Worm (Caenorhabditis elegans) whole organism, L2 larva: ENCODE data around the gene gpa-11.
A peak's percentile ranks its signal among the peaks of the same experiment; 100 is the strongest.

ENCODE experiments used
- C34F6.9 ChIP-seq: fragments of 150-350 bp; optimal IDR thresholded peaks from 2 replicates; lab custom pipeline; 2014; ENCODE audit warnings: missing biosample characterization, missing genetic modification characterization
- F13H6.1 ChIP-seq: sonication (generic microtip); optimal IDR thresholded peaks from 2 replicates; lab custom pipeline; 2016; ENCODE audit warnings: missing genetic modification characterization, missing compliant biosample characterization
- R02D3.7 ChIP-seq: fragments of 150-350 bp; optimal IDR thresholded peaks from 2 replicates; lab custom pipeline; 2014; ENCODE audit warnings: missing biosample characterization, missing genetic modification characterization
- Y55F3AM.14 ChIP-seq: fragments of 200-800 bp; sonication (Bioruptor generic); optimal IDR thresholded peaks from 2 replicates; lab custom pipeline; 2018; ENCODE audit warnings: mild to moderate bottlenecking, missing genetic modification characterization, missing compliant biosample characterization
- ZK546.5 ChIP-seq: sonication (generic microtip); optimal IDR thresholded peaks from 2 replicates; lab custom pipeline; 2017; ENCODE audit warnings: missing biosample characterization, missing genetic modification characterization
- alr-1 ChIP-seq: fragments of 150-350 bp; optimal IDR thresholded peaks from 2 replicates; lab custom pipeline; 2014; ENCODE audit warnings: missing biosample characterization, missing genetic modification characterization
- aly-2 ChIP-seq: fragments of 150-350 bp; optimal IDR thresholded peaks from 2 replicates; lab custom pipeline; 2014; ENCODE audit warnings: missing biosample characterization, missing genetic modification characterization
- ama-1 ChIP-seq: fragments of 150-350 bp; optimal IDR thresholded peaks from 2 replicates; lab custom pipeline; 2018; ENCODE audit warnings: inconsistent platforms
- blmp-1 ChIP-seq: sonication (generic microtip); optimal IDR thresholded peaks from 2 replicates; lab custom pipeline; 2017; ENCODE audit warnings: missing genetic modification characterization, mild to moderate bottlenecking, missing compliant biosample characterization, antibody characterized with exemption, moderate library complexity; ENCODE audit not compliant: insufficient read depth
- ceh-16 ChIP-seq: fragments of 150-350 bp; optimal IDR thresholded peaks from 2 replicates; lab custom pipeline; 2014; ENCODE audit warnings: missing biosample characterization, missing genetic modification characterization
- ceh-82 ChIP-seq: fragments of 150-350 bp; optimal IDR thresholded peaks from 2 replicates; lab custom pipeline; 2014; ENCODE audit warnings: missing biosample characterization, missing genetic modification characterization
- crh-2 ChIP-seq: sonication (generic microtip); optimal IDR thresholded peaks from 2 replicates; lab custom pipeline; 2017; ENCODE audit warnings: missing biosample characterization, missing genetic modification characterization
- dmd-4 ChIP-seq: sonication (generic microtip); optimal IDR thresholded peaks from 2 replicates; lab custom pipeline; 2017; ENCODE audit warnings: missing biosample characterization, missing genetic modification characterization
- egl-27 ChIP-seq: sonication (generic microtip); optimal IDR thresholded peaks from 3 replicates; lab custom pipeline; 2017; ENCODE audit warnings: missing biosample characterization, missing genetic modification reagents, missing genetic modification characterization
- elt-1 ChIP-seq: fragments of 150-350 bp; optimal IDR thresholded peaks from 2 replicates; lab custom pipeline; 2014; ENCODE audit warnings: missing biosample characterization, missing genetic modification characterization
- elt-3 ChIP-seq: sonication (generic microtip); optimal IDR thresholded peaks from 2 replicates; lab custom pipeline; 2017; ENCODE audit warnings: missing biosample characterization, missing genetic modification characterization
- fos-1 ChIP-seq: fragments of 150-350 bp; optimal IDR thresholded peaks from 2 replicates; lab custom pipeline; 2014; ENCODE audit warnings: missing biosample characterization, missing genetic modification characterization
- gmeb-1 ChIP-seq: fragments of 150-350 bp; optimal IDR thresholded peaks from 2 replicates; lab custom pipeline; 2014; ENCODE audit warnings: missing biosample characterization, missing genetic modification characterization
- lin-11 ChIP-seq: fragments of 150-350 bp; sonication (generic microtip); optimal IDR thresholded peaks from 2 replicates; lab custom pipeline; 2014; ENCODE audit warnings: missing biosample characterization, missing genetic modification characterization, inconsistent platforms, mixed read lengths
- lin-13 ChIP-seq: fragments of 150-350 bp; optimal IDR thresholded peaks from 2 replicates; lab custom pipeline; 2014; ENCODE audit warnings: missing biosample characterization, missing genetic modification reagents, missing genetic modification characterization
- lin-39 ChIP-seq: fragments of 150-350 bp; optimal IDR thresholded peaks from 2 replicates; lab custom pipeline; 2014; ENCODE audit warnings: missing biosample characterization, missing genetic modification reagents, missing genetic modification characterization
- lsy-2 ChIP-seq, 2 experiments: fragments of 150-350 bp in 1 of 2; sonication (generic microtip) in 1 of 2; optimal IDR thresholded peaks; 2 replicates each; lab custom pipeline; 2014 to 2017; ENCODE audit warnings: missing biosample characterization in 2 of 2, missing genetic modification characterization in 2 of 2
- mab-5 ChIP-seq: fragments of 150-350 bp; optimal IDR thresholded peaks from 2 replicates; lab custom pipeline; 2014; ENCODE audit warnings: missing biosample characterization, missing genetic modification characterization
- mbf-1 ChIP-seq: sonication (generic microtip); optimal IDR thresholded peaks from 2 replicates; lab custom pipeline; 2017; ENCODE audit warnings: missing biosample characterization, missing genetic modification characterization
- mdl-1 ChIP-seq, 2 experiments: fragments of 150-350 bp in 1 of 2; sonication (generic microtip) in 1 of 2; optimal IDR thresholded peaks; 2 replicates each; lab custom pipeline; 2017; ENCODE audit warnings: missing biosample characterization in 2 of 2, missing genetic modification characterization in 2 of 2
- nhr-10 ChIP-seq: sonication (generic microtip); optimal IDR thresholded peaks from 2 replicates; lab custom pipeline; 2017; ENCODE audit warnings: missing biosample characterization, missing genetic modification characterization
- nhr-11 ChIP-seq: fragments of 150-350 bp; optimal IDR thresholded peaks from 2 replicates; lab custom pipeline; 2014; ENCODE audit warnings: missing biosample characterization, missing genetic modification characterization
- nhr-12 ChIP-seq: fragments of 150-350 bp; optimal IDR thresholded peaks from 2 replicates; lab custom pipeline; 2014; ENCODE audit warnings: missing biosample characterization, missing genetic modification characterization
- nhr-129 ChIP-seq: fragments of 150-350 bp; optimal IDR thresholded peaks from 2 replicates; lab custom pipeline; 2014; ENCODE audit warnings: missing biosample characterization, missing genetic modification characterization
- nhr-21 ChIP-seq: fragments of 150-350 bp; optimal IDR thresholded peaks from 2 replicates; lab custom pipeline; 2014; ENCODE audit warnings: missing biosample characterization, missing genetic modification characterization
- nhr-23 ChIP-seq: fragments of 150-350 bp; optimal IDR thresholded peaks from 2 replicates; lab custom pipeline; 2014; ENCODE audit warnings: missing biosample characterization, missing genetic modification reagents, missing genetic modification characterization
- nhr-237 ChIP-seq: fragments of 150-350 bp; optimal IDR thresholded peaks from 2 replicates; lab custom pipeline; 2014; ENCODE audit warnings: missing biosample characterization, missing genetic modification characterization
- nhr-25 ChIP-seq: fragments of 150-350 bp; sonication (generic microtip); optimal IDR thresholded peaks from 3 replicates; lab custom pipeline; 2014; ENCODE audit warnings: missing biosample characterization, missing genetic modification characterization
- nhr-6 ChIP-seq: fragments of 150-350 bp; optimal IDR thresholded peaks from 2 replicates; lab custom pipeline; 2014; ENCODE audit warnings: missing biosample characterization, missing genetic modification characterization
- nhr-77 ChIP-seq: fragments of 150-350 bp; optimal IDR thresholded peaks from 2 replicates; lab custom pipeline; 2014; ENCODE audit warnings: missing biosample characterization, missing genetic modification characterization
- peb-1 ChIP-seq: fragments of 150-350 bp; optimal IDR thresholded peaks from 2 replicates; lab custom pipeline; 2014; ENCODE audit warnings: missing biosample characterization, missing genetic modification characterization
- sem-4 ChIP-seq: fragments of 150-350 bp; optimal IDR thresholded peaks from 2 replicates; lab custom pipeline; 2014; ENCODE audit warnings: missing biosample characterization, missing genetic modification reagents, missing genetic modification characterization
- skn-1 ChIP-seq: sonication (generic microtip); optimal IDR thresholded peaks from 2 replicates; lab custom pipeline; 2017; ENCODE audit warnings: missing biosample characterization, missing genetic modification characterization
- sma-3 ChIP-seq: sonication (generic microtip); optimal IDR thresholded peaks from 2 replicates; lab custom pipeline; 2016; ENCODE audit warnings: missing genetic modification reagents, missing genetic modification characterization, missing compliant biosample characterization
- sma-9 ChIP-seq, 2 experiments: fragments of 150-350 bp in 1 of 2; sonication (generic microtip) in 1 of 2; optimal IDR thresholded peaks; 2 replicates each; lab custom pipeline; 2014 to 2016; ENCODE audit warnings: missing genetic modification characterization in 2 of 2, mild to moderate bottlenecking in 1 of 2, missing biosample characterization in 1 of 2, missing compliant biosample characterization in 1 of 2, missing genetic modification reagents in 1 of 2, moderate library complexity in 1 of 2
- snpc-4 ChIP-seq: fragments of 150-350 bp; optimal IDR thresholded peaks from 2 replicates; lab custom pipeline; 2014; ENCODE audit warnings: missing biosample characterization, missing genetic modification characterization
- unc-39 ChIP-seq: fragments of 150-350 bp; optimal IDR thresholded peaks from 2 replicates; lab custom pipeline; 2014; ENCODE audit warnings: missing biosample characterization, missing genetic modification characterization
- unc-55 ChIP-seq: fragments of 150-350 bp; sonication (generic microtip); optimal IDR thresholded peaks from 3 replicates; lab custom pipeline; 2014; ENCODE audit warnings: missing biosample characterization, missing genetic modification reagents, missing genetic modification characterization
- unc-62 ChIP-seq: fragments of 150-350 bp; optimal IDR thresholded peaks from 2 replicates; lab custom pipeline; 2014; ENCODE audit warnings: missing biosample characterization, missing genetic modification reagents, missing genetic modification characterization
- zag-1 ChIP-seq: fragments of 150-350 bp; optimal IDR thresholded peaks from 2 replicates; lab custom pipeline; 2014; ENCODE audit warnings: missing biosample characterization, missing genetic modification characterization
- ztf-1 ChIP-seq: fragments of 200-800 bp; sonication (Bioruptor generic); conservative IDR thresholded peaks from 2 replicates; pipeline ENCODE4 v1.3.6; 2022; ENCODE audit warnings: missing genetic modification characterization, missing compliant biosample characterization
- ztf-11 ChIP-seq: sonication (generic microtip); optimal IDR thresholded peaks from 2 replicates; lab custom pipeline; 2017; ENCODE audit warnings: missing biosample characterization, missing genetic modification characterization
- ztf-4 ChIP-seq: fragments of 150-350 bp; optimal IDR thresholded peaks from 2 replicates; lab custom pipeline; 2014; ENCODE audit warnings: missing biosample characterization, missing genetic modification characterization

Gene gpa-11

ce11 chrII:4297259-4297658 lies 50.3 kb downstream of the gpa-11 start:
- TF ChIP-seq elt-3 (tag; lab: Kevin White, UChicago) (no peak), Y55F3AM.14 (GFP tag; lab: Kevin White, UChicago) (no peak), nhr-12 (tag; lab: Kevin White, UChicago) (no peak), ceh-82 (tag; lab: Kevin White, UChicago) (no peak), egl-27 (tag; lab: Kevin White, UChicago) (no peak), elt-1 (tag; lab: Kevin White, UChicago) (no peak), R02D3.7 (tag; lab: Kevin White, UChicago) (no peak), unc-55 (GFP tag; lab: Kevin White, UChicago) (no peak), nhr-237 (tag; lab: Kevin White, UChicago) (no peak)
- TF ChIP-seq, all 48 proteins: peak for 0

ce11 chrII:4299227-4299703 lies 52.3 kb downstream of the gpa-11 start, which contains the start of gene sco-1:
Gene sco-1, plus strand, starts transcription at chrII:4299653.
- TF ChIP-seq ztf-11 (tag; lab: Kevin White, UChicago) (peak; percentile 32), nhr-10 (tag; lab: Kevin White, UChicago) (peak; percentile 49), lin-39 (tag; lab: Kevin White, UChicago) (no peak), F13H6.1 (tag; lab: Kevin White, UChicago) (peak; percentile 94), mdl-1 (tag; optimal IDR thresholded peaks at IDR 0.05; lab: Kevin White, UChicago) (peak in 1 of 2 experiments; percentile 70), gmeb-1 (peak; percentile 93), nhr-11 (no peak), alr-1 (tag; lab: Kevin White, UChicago) (no peak), zag-1 (tag; lab: Kevin White, UChicago) (peak; percentile 56), C34F6.9 (tag; lab: Kevin White, UChicago) (peak; percentile 95), crh-2 (peak; percentile 97), nhr-129 (peak; percentile 79), unc-62 (GFP tag; lab: Kevin White, UChicago) (peak; percentile 82), nhr-6 (peak; percentile 81), ceh-16 (tag; lab: Kevin White, UChicago) (peak; percentile 95), ztf-1 (GFP tag; lab: Robert Waterston, UW) (no peak), ZK546.5 (tag; lab: Kevin White, UChicago) (peak; percentile 72), nhr-237 (tag; lab: Kevin White, UChicago) (peak; percentile 60), lin-13 (GFP tag; lab: Kevin White, UChicago) (peak; percentile 97), dmd-4 (tag; lab: Kevin White, UChicago) (peak; percentile 31), mab-5 (tag; lab: Kevin White, UChicago) (peak; percentile 95), mbf-1 (tag; lab: Kevin White, UChicago) (no peak), ama-1 (peak; percentile 63), nhr-77 (tag; lab: Kevin White, UChicago) (peak; percentile 73), sma-3 (GFP tag; lab: Kevin White, UChicago) (peak; percentile 98), egl-27 (tag; lab: Kevin White, UChicago) (peak; percentile 95), unc-55 (GFP tag; lab: Kevin White, UChicago) (peak; percentile 99), snpc-4 (tag; lab: Kevin White, UChicago) (peak; percentile 85), nhr-21 (tag; lab: Kevin White, UChicago) (peak; percentile 94), unc-39 (no peak), Y55F3AM.14 (GFP tag; lab: Kevin White, UChicago) (peak; percentile 84), fos-1 (tag; lab: Kevin White, UChicago) (peak; percentile 91), lin-11 (tag; lab: Kevin White, UChicago) (peak; percentile 96), ztf-4 (tag; lab: Kevin White, UChicago) (peak; percentile 82), ceh-82 (tag; lab: Kevin White, UChicago) (no peak), peb-1 (tag; lab: Kevin White, UChicago) (no peak), R02D3.7 (tag; lab: Kevin White, UChicago) (peak; percentile 100), skn-1 (peak; percentile 4), sem-4 (tag; lab: Kevin White, UChicago) (peak; percentile 94), elt-1 (tag; lab: Kevin White, UChicago) (no peak), aly-2 (tag; lab: Kevin White, UChicago) (no peak), elt-3 (tag; lab: Kevin White, UChicago) (no peak), nhr-12 (tag; lab: Kevin White, UChicago) (peak; percentile 34), blmp-1 (tag; lab: Kevin White, UChicago) (peak; percentile 74), nhr-25 (tag; lab: Kevin White, UChicago) (peak; percentile 96), lsy-2 (tag; optimal IDR thresholded peaks at IDR 0.05; lab: Kevin White, UChicago) (peak; percentile 93 to 97), nhr-23 (no peak), sma-9 (GFP tag; optimal IDR thresholded peaks at IDR 0.05; lab: Kevin White, UChicago) (peak; percentile 98), sma-9 (tag; optimal IDR thresholded peaks at IDR 0.05; lab: Kevin White, UChicago) (no peak)
